Fruit fly (Drosophila melanogaster): ENCODE measurements around the gene CG31454.
A peak's percentile ranks its signal among the peaks of the same experiment; 100 is the strongest.

Gene CG31454

DNA sequence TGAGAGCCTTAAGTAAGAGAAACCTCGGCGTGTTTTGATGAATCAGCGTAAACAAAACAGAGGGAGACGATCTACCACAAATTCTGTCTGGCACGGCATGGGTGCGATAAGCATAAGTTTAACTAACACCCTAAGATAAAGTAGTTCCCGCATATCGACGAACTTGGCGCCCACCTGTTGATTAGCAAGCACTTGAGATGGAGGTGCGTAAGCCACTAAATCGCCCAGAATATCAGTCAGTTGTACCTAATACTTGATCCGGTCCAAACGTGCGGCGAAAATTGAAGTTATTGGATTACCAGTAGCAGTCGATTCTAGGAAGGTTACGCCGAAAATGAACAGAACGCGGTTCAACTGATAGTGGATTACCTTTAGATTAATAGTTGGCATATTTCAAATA is at the start of gene CG31454:
TSS of gene CG31454 (plus strand) at position 160 of the 400 bp plus-strand sequence.
- TF ChIP-seq rgr (GFP tag; optimal IDR thresholded peaks at IDR 0.05) (no peak), pan (optimal IDR thresholded peaks at IDR 0.05) (no peak), N (GFP tag; optimal IDR thresholded peaks at IDR 0.05) (no peak), sv (GFP tag; optimal IDR thresholded peaks at IDR 0.05) (no peak), woc (GFP tag; optimal IDR thresholded peaks at IDR 0.05) (no peak), sage (GFP tag; optimal IDR thresholded peaks at IDR 0.05) (no peak), Rel (GFP tag; optimal IDR thresholded peaks at IDR 0.05) (no peak), Rel (tag; optimal IDR thresholded peaks at IDR 0.05) (no peak), Myc (optimal IDR thresholded peaks at IDR 0.05) (no peak), dl (GFP tag; optimal IDR thresholded peaks at IDR 0.05; ENCODE audit: insufficient read depth in 1 of 2, partially characterized antibody in 2 of 2) (no peak), CrebA (GFP tag; optimal IDR thresholded peaks at IDR 0.05; ENCODE audit: borderline replicate concordance) (no peak), Hr78 (GFP tag; optimal IDR thresholded peaks at IDR 0.05) (no peak), usp (GFP tag; optimal IDR thresholded peaks at IDR 0.05) (no peak), HLH106 (tag; optimal IDR thresholded peaks at IDR 0.05) (no peak), br (GFP tag; optimal IDR thresholded peaks at IDR 0.05) (no peak)

DNA sequence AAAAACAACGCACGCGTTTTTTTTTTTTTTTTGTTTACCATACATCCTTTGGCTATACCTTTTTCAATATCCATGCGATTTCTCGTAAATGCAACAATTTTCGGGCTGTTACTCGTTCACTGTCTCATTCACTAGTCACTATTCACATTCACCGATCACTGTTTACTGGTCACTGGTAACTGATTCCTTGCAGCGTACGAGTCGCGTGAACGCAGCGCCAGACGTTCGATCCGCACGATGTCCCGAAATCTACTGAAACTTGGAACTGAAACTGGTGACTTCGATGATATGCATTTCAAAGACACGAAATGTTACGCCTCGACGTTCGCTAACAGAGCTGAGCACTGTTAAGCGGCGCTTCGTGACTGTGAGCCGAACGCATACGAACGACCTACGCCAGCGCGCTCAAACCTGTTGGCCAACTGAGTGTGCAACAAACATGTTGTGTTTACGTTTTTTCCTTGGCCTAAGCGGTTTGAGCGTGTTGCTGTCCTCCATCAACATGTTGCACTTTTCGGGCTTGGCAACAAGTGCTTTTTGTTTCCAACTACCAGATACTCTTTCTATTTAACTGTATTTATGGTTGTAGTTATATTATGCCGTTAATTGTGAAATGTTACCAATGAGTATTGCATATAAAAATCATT is 44.0 kb upstream of the CG31454 start, which contains the start of gene CG45263:
TSS of gene CG45263 (minus strand) at position 257 of the 647 bp plus-strand sequence.
- peak; percentile 0 for TF ChIP-seq CrebA (GFP tag; optimal IDR thresholded peaks at IDR 0.05; ENCODE audit: borderline replicate concordance)
- TF ChIP-seq woc (GFP tag; optimal IDR thresholded peaks at IDR 0.05) = no peak
- TF ChIP-seq pan (optimal IDR thresholded peaks at IDR 0.05) = no peak
- TF ChIP-seq CG32264 (GFP tag; optimal IDR thresholded peaks at IDR 0.05) = no peak
- TF ChIP-seq Hr83 (GFP tag; optimal IDR thresholded peaks at IDR 0.05; ENCODE audit: poor library complexity, severe bottlenecking) = peak; percentile 17

- TF ChIP-seq Rel (GFP tag; optimal IDR thresholded peaks at IDR 0.05) (no peak), Rel (tag; optimal IDR thresholded peaks at IDR 0.05) (no peak), N (GFP tag; optimal IDR thresholded peaks at IDR 0.05) (no peak), CrebA (GFP tag; optimal IDR thresholded peaks at IDR 0.05; ENCODE audit: borderline replicate concordance) (no peak), tai (GFP tag; optimal IDR thresholded peaks at IDR 0.05) (no peak), CG32264 (GFP tag; optimal IDR thresholded peaks at IDR 0.05) (no peak), sage (GFP tag; optimal IDR thresholded peaks at IDR 0.05) (no peak), Hr83 (GFP tag; optimal IDR thresholded peaks at IDR 0.05; ENCODE audit: poor library complexity, severe bottlenecking) (no peak), OdsH (GFP tag; optimal IDR thresholded peaks at IDR 0.05) (no peak), sv (GFP tag; optimal IDR thresholded peaks at IDR 0.05) (peak; percentile 65), brk (GFP tag; optimal IDR thresholded peaks at IDR 0.05) (no peak), Abd-B (GFP tag; optimal IDR thresholded peaks at IDR 0.05) (no peak), fru (GFP tag; optimal IDR thresholded peaks at IDR 0.05) (no peak), dsf (GFP tag; optimal IDR thresholded peaks at IDR 0.05; ENCODE audit: borderline replicate concordance) (no peak), Hr78 (GFP tag; optimal IDR thresholded peaks at IDR 0.05) (no peak), usp (GFP tag; optimal IDR thresholded peaks at IDR 0.05) (no peak), rgr (GFP tag; optimal IDR thresholded peaks at IDR 0.05) (peak; percentile 10), pan (optimal IDR thresholded peaks at IDR 0.05) (no peak), woc (GFP tag; optimal IDR thresholded peaks at IDR 0.05) (no peak), dmrt93B (GFP tag; optimal IDR thresholded peaks at IDR 0.05) (no peak), h (GFP tag; optimal IDR thresholded peaks at IDR 0.05) (no peak), GATAd (GFP tag; optimal IDR thresholded peaks at IDR 0.05) (no peak), foxo (GFP tag; optimal IDR thresholded peaks at IDR 0.05) (peak in 1 of 2 experiments; percentile 30), Dfd (GFP tag; optimal IDR thresholded peaks at IDR 0.05) (no peak), Mio (GFP tag; optimal IDR thresholded peaks at IDR 0.05) (no peak), Hnf4 (GFP tag; optimal IDR thresholded peaks at IDR 0.05) (no peak), ey (GFP tag; optimal IDR thresholded peaks at IDR 0.05) (no peak)
Measured at dm6 chr3R:8482881-8483280, 38.6 kb upstream of the CG31454 start.

DNA sequence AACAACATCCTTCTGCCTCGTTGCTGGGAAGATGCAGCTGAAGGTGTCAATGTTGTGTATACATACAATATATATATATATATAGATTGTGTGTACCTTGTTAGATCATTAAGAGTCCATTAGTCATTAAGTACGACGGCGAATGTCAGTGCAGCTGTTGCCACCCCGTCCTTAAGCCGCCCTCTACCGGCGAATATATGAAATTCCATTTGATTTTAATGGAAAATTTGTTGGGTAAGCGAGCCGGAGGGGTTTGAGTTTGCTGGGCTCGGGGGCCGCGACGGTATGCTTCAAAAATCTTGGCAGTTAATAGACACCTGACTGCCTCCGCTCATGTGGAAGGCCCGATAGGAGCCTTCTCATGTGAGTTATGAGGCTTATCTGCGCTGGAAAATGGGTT is 36.9 kb upstream of the CG31454 start:
- no peak for TF ChIP-seq CG32264 (GFP tag; optimal IDR thresholded peaks at IDR 0.05)
- TF ChIP-seq Rel (GFP tag; optimal IDR thresholded peaks at IDR 0.05) = no peak
- TF ChIP-seq Rel (tag; optimal IDR thresholded peaks at IDR 0.05) = no peak
- no peak for TF ChIP-seq Dif (GFP tag; optimal IDR thresholded peaks at IDR 0.05; ENCODE audit: partially characterized antibody)
- no peak for TF ChIP-seq brk (GFP tag; optimal IDR thresholded peaks at IDR 0.05)
- no peak for TF ChIP-seq lola (GFP tag; optimal IDR thresholded peaks at IDR 0.05)
- no peak for TF ChIP-seq Hnf4 (GFP tag; optimal IDR thresholded peaks at IDR 0.05)
- no peak for TF ChIP-seq fru (GFP tag; optimal IDR thresholded peaks at IDR 0.05)
- TF ChIP-seq dsf (GFP tag; optimal IDR thresholded peaks at IDR 0.05; ENCODE audit: borderline replicate concordance) = no peak
- no peak for TF ChIP-seq CG9705 (GFP tag; optimal IDR thresholded peaks at IDR 0.05)

Measured in whole organism, wandering third instar larva.